Worm (Caenorhabditis elegans): Measurements from ENCODE around the gene col-158.

DNA sequence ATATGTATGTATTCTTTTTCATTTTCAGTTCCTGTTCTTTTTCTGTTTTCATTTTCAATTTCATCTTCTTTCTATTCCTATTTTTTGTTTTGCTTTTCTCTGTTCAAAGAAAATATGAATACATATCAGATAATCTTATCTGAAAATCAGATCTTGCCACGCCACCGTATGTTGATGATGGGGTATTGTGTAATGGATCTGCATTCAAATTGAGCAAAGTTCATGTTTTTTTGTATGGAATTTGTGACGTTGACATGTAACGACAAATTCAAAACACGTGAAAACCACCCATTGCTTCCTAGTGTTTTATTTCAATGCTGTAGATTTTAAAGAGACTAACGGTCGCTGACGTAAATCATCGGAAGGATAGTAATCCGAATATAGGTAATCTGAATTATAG, 28.9 kb downstream of the col-158 start:
- no peak for TF ChIP-seq snpc-4 (tag; optimal IDR thresholded peaks at IDR 0.05)
- TF ChIP-seq elt-3 (tag; optimal IDR thresholded peaks at IDR 0.05) = no peak
- TF ChIP-seq tbx-8 (GFP tag; optimal IDR thresholded peaks at IDR 0.05) = no peak
- TF ChIP-seq unc-62 (GFP tag; optimal IDR thresholded peaks at IDR 0.05) = no peak
- TF ChIP-seq pha-4 (tag; optimal IDR thresholded peaks at IDR 0.05) = no peak
- TF ChIP-seq lsy-2 (tag; optimal IDR thresholded peaks at IDR 0.05) = no peak
- no peak for TF ChIP-seq nhr-12 (tag; optimal IDR thresholded peaks at IDR 0.05)
- TF ChIP-seq drap-1 (GFP tag; optimal IDR thresholded peaks at IDR 0.05) = no peak
- no peak for TF ChIP-seq flh-1 (GFP tag; optimal IDR thresholded peaks at IDR 0.05)
- TF ChIP-seq nhr-28 (tag; optimal IDR thresholded peaks at IDR 0.05) = no peak
- TF ChIP-seq unc-120 (tag; optimal IDR thresholded peaks at IDR 0.05; ENCODE audit: poor library complexity, severe bottlenecking) = no peak

Measured in whole organism, mixed stage, embryonic.